Worm (Caenorhabditis elegans) whole organism, mixed stage, embryonic: Measurements from ENCODE around the gene F45E12.6.

Source experiments
- blmp-1 ChIP-seq: fragments of 150-350 bp; optimal IDR thresholded peaks from 2 replicates; lab custom pipeline; 2014; ENCODE audit warnings: missing biosample characterization, missing genetic modification characterization
- cnd-1 ChIP-seq: fragments of 200-800 bp; sonication (Bioruptor generic); optimal IDR thresholded peaks from 2 replicates; lab custom pipeline; 2018; ENCODE audit warnings: mild to moderate bottlenecking, missing genetic modification characterization, missing compliant biosample characterization
- elt-3 ChIP-seq: fragments of 150-350 bp; optimal IDR thresholded peaks from 2 replicates; lab custom pipeline; 2014; ENCODE audit warnings: missing biosample characterization, missing genetic modification characterization
- lsy-2 ChIP-seq: fragments of 150-350 bp; optimal IDR thresholded peaks from 2 replicates; lab custom pipeline; 2014; ENCODE audit warnings: missing biosample characterization, missing genetic modification characterization
- mab-5 ChIP-seq: fragments of 150-350 bp; optimal IDR thresholded peaks from 2 replicates; lab custom pipeline; 2014; ENCODE audit warnings: missing biosample characterization, missing genetic modification characterization
- mep-1 ChIP-seq: fragments of 150-350 bp; optimal IDR thresholded peaks from 2 replicates; lab custom pipeline; 2017; ENCODE audit warnings: missing biosample characterization, missing genetic modification reagents, missing genetic modification characterization, inconsistent platforms
- pha-4 ChIP-seq: fragments of 150-350 bp; optimal IDR thresholded peaks from 2 replicates; lab custom pipeline; 2018; ENCODE audit warnings: missing biosample characterization, missing genetic modification reagents, missing genetic modification characterization
- snpc-4 ChIP-seq: fragments of 150-350 bp; optimal IDR thresholded peaks from 2 replicates; lab custom pipeline; 2014; ENCODE audit warnings: missing biosample characterization, missing genetic modification characterization
- unc-39 ChIP-seq: fragments of 150-350 bp; optimal IDR thresholded peaks from 2 replicates; lab custom pipeline; 2014; ENCODE audit warnings: missing biosample characterization, missing genetic modification characterization
- unc-62 ChIP-seq: fragments of 150-350 bp; optimal IDR thresholded peaks from 2 replicates; lab custom pipeline; 2014; ENCODE audit warnings: missing biosample characterization, missing genetic modification reagents, missing genetic modification characterization
- zip-8 ChIP-seq: fragments of 150-350 bp; optimal IDR thresholded peaks from 2 replicates; lab custom pipeline; 2014; ENCODE audit warnings: missing biosample characterization, missing genetic modification characterization
- ztf-11 ChIP-seq: fragments of 150-350 bp; optimal IDR thresholded peaks from 2 replicates; lab custom pipeline; 2014; ENCODE audit warnings: missing biosample characterization, missing genetic modification characterization

DNA sequence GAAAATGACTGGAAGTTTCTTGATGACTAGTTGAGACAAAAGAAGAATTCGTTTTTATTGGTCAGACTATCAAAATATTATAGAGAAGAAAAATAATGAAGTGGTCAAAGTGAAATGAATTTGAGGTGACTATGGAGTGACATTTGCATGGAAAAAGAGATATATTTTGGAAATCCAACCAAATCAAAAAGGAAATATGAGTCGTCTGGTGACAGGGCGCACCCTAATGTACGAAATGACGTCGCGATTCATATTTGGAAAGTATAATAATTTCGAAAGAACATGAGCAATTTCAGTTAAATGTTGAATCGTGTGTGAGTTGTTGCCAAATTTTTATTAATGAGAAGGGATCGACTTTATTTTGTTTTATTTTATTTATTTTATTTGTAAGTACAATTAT is 3.5 kb upstream of the F45E12.6 start, which contains the start of gene F21D12.2:
- TF ChIP-seq mep-1 (tag; lab: Kevin White, UChicago) (no peak), blmp-1 (tag; lab: Kevin White, UChicago) (no peak), lsy-2 (tag; lab: Kevin White, UChicago) (no peak), unc-39 (tag; lab: Kevin White, UChicago) (no peak), unc-62 (GFP tag; lab: Kevin White, UChicago) (no peak), snpc-4 (tag; lab: Kevin White, UChicago) (no peak), ztf-11 (tag; lab: Kevin White, UChicago) (no peak), mab-5 (no peak), cnd-1 (no peak), zip-8 (tag; lab: Kevin White, UChicago) (no peak), elt-3 (no peak), pha-4 (tag; lab: Kevin White, UChicago) (no peak)
